Worm (Caenorhabditis elegans): ENCODE measurements around the gene dsb-1.

Gene dsb-1

ce11 chrIV:12408625-12409024 is at the start of gene dsb-1:
TSS of gene dsb-1 (plus strand) at chrIV:12408925.
- TF ChIP-seq ceh-36 (tag; optimal IDR thresholded peaks at IDR 0.05) = no peak
- no peak for TF ChIP-seq hmbx-1 (tag; optimal IDR thresholded peaks at IDR 0.05)
- no peak for TF ChIP-seq ceh-13 (GFP tag; optimal IDR thresholded peaks at IDR 0.05)
- TF ChIP-seq F13C5.2 (tag; optimal IDR thresholded peaks at IDR 0.05) = no peak
- TF ChIP-seq aly-1 (tag; optimal IDR thresholded peaks at IDR 0.05) = no peak
- no peak for TF ChIP-seq tbx-37 (GFP tag; conservative IDR thresholded peaks at IDR 0.05)
- TF ChIP-seq ets-7 (tag; optimal IDR thresholded peaks at IDR 0.05) = no peak
- TF ChIP-seq tbx-11 (GFP tag; IDR thresholded peaks at IDR 0.05) = no peak
- no peak for TF ChIP-seq sea-1 (GFP tag; conservative IDR thresholded peaks at IDR 0.05)
- no peak for TF ChIP-seq pes-1 (GFP tag; IDR thresholded peaks at IDR 0.05)

ce11 chrIV:12359979-12360378 is 48.7 kb upstream of the dsb-1 start:
- TF ChIP-seq tbx-11 (GFP tag; IDR thresholded peaks at IDR 0.05) (no peak), tra-4 (tag; optimal IDR thresholded peaks at IDR 0.05) (no peak), F13C5.2 (tag; optimal IDR thresholded peaks at IDR 0.05) (no peak), flt-1 (GFP tag; IDR thresholded peaks at IDR 0.05) (no peak), aly-1 (tag; optimal IDR thresholded peaks at IDR 0.05) (no peak), pes-1 (GFP tag; IDR thresholded peaks at IDR 0.05) (no peak), tbx-37 (GFP tag; conservative IDR thresholded peaks at IDR 0.05) (no peak), ets-7 (tag; optimal IDR thresholded peaks at IDR 0.05) (no peak), sea-1 (GFP tag; conservative IDR thresholded peaks at IDR 0.05) (no peak), ceh-13 (GFP tag; optimal IDR thresholded peaks at IDR 0.05) (no peak), ama-1 (optimal IDR thresholded peaks at IDR 0.05) (no peak), hmbx-1 (tag; optimal IDR thresholded peaks at IDR 0.05) (no peak), hmg-4 (GFP tag; optimal IDR thresholded peaks at IDR 0.05) (no peak), scrt-1 (GFP tag; IDR thresholded peaks at IDR 0.05) (no peak), B0310.2 (tag; optimal IDR thresholded peaks at IDR 0.05) (no peak), ceh-36 (tag; optimal IDR thresholded peaks at IDR 0.05) (no peak), hnd-1 (tag; optimal IDR thresholded peaks at IDR 0.05) (no peak)

ce11 chrIV:12360742-12361195 is 48.0 kb upstream of the dsb-1 start, which contains the start of gene sec-24.2:
TSS of gene sec-24.2 (minus strand) at chrIV:12360792.
- TF ChIP-seq B0310.2 (tag; optimal IDR thresholded peaks at IDR 0.05) (no peak), aly-1 (tag; optimal IDR thresholded peaks at IDR 0.05) (no peak), ceh-13 (GFP tag; optimal IDR thresholded peaks at IDR 0.05) (no peak), ceh-36 (tag; optimal IDR thresholded peaks at IDR 0.05) (no peak), pes-1 (GFP tag; IDR thresholded peaks at IDR 0.05) (no peak), tbx-37 (GFP tag; conservative IDR thresholded peaks at IDR 0.05) (no peak), ama-1 (optimal IDR thresholded peaks at IDR 0.05) (no peak), tra-4 (tag; optimal IDR thresholded peaks at IDR 0.05) (no peak), sea-1 (GFP tag; conservative IDR thresholded peaks at IDR 0.05) (no peak), hmg-4 (GFP tag; optimal IDR thresholded peaks at IDR 0.05) (no peak), scrt-1 (GFP tag; IDR thresholded peaks at IDR 0.05) (no peak), ets-7 (tag; optimal IDR thresholded peaks at IDR 0.05) (no peak), flt-1 (GFP tag; IDR thresholded peaks at IDR 0.05) (no peak), hmbx-1 (tag; optimal IDR thresholded peaks at IDR 0.05) (no peak), tbx-11 (GFP tag; IDR thresholded peaks at IDR 0.05) (no peak), hnd-1 (tag; optimal IDR thresholded peaks at IDR 0.05) (no peak), F13C5.2 (tag; optimal IDR thresholded peaks at IDR 0.05) (no peak)

- TF ChIP-seq aly-1 (tag; optimal IDR thresholded peaks at IDR 0.05) (no peak), tbx-11 (GFP tag; IDR thresholded peaks at IDR 0.05) (no peak), hmbx-1 (tag; optimal IDR thresholded peaks at IDR 0.05) (no peak), ceh-36 (tag; optimal IDR thresholded peaks at IDR 0.05) (no peak), ceh-13 (GFP tag; optimal IDR thresholded peaks at IDR 0.05) (no peak), pes-1 (GFP tag; IDR thresholded peaks at IDR 0.05) (no peak), flt-1 (GFP tag; IDR thresholded peaks at IDR 0.05) (no peak), sea-1 (GFP tag; conservative IDR thresholded peaks at IDR 0.05) (no peak), ama-1 (optimal IDR thresholded peaks at IDR 0.05) (no peak), B0310.2 (tag; optimal IDR thresholded peaks at IDR 0.05) (no peak), hnd-1 (tag; optimal IDR thresholded peaks at IDR 0.05) (no peak), tbx-37 (GFP tag; conservative IDR thresholded peaks at IDR 0.05) (no peak)
These were observed 47.2 kb upstream of the dsb-1 start, which contains the start of the genes ccr-4 and ZC518.8 for ce11 chrIV:12361392-12362092. TSS of gene ccr-4 (plus strand) at chrIV:12361542. TSS of gene ZC518.8 (minus strand) at chrIV:12361908.

- TF ChIP-seq sea-1 (GFP tag; conservative IDR thresholded peaks at IDR 0.05) (0 out of 2 replicates have a peak, but pooled peaks have one; percentile 14), tbx-11 (GFP tag; IDR thresholded peaks at IDR 0.05) (no peak)
These were observed 43.8 kb upstream of the dsb-1 start for ce11 chrIV:12364964-12365363.

- no peak for TF ChIP-seq ets-7 (tag; optimal IDR thresholded peaks at IDR 0.05)
- TF ChIP-seq hmg-4 (GFP tag; optimal IDR thresholded peaks at IDR 0.05) = no peak
- no peak for TF ChIP-seq pes-1 (GFP tag; IDR thresholded peaks at IDR 0.05)
- no peak for TF ChIP-seq B0310.2 (tag; optimal IDR thresholded peaks at IDR 0.05)
- no peak for TF ChIP-seq hmbx-1 (tag; optimal IDR thresholded peaks at IDR 0.05)
- TF ChIP-seq sea-1 (GFP tag; conservative IDR thresholded peaks at IDR 0.05) = no peak
- TF ChIP-seq ama-1 (optimal IDR thresholded peaks at IDR 0.05) = no peak
- no peak for TF ChIP-seq scrt-1 (GFP tag; IDR thresholded peaks at IDR 0.05)
- TF ChIP-seq ceh-13 (GFP tag; optimal IDR thresholded peaks at IDR 0.05) = no peak
- no peak for TF ChIP-seq aly-1 (tag; optimal IDR thresholded peaks at IDR 0.05)
These were observed 42.2 kb upstream of the dsb-1 start for ce11 chrIV:12366571-12366970.

ce11 chrIV:12371340-12371739 is 37.4 kb upstream of the dsb-1 start:
- no peak for TF ChIP-seq hnd-1 (tag; optimal IDR thresholded peaks at IDR 0.05)
- TF ChIP-seq flt-1 (GFP tag; IDR thresholded peaks at IDR 0.05) = no peak
- no peak for TF ChIP-seq scrt-1 (GFP tag; IDR thresholded peaks at IDR 0.05)
- no peak for TF ChIP-seq ama-1 (optimal IDR thresholded peaks at IDR 0.05)
- no peak for TF ChIP-seq ets-7 (tag; optimal IDR thresholded peaks at IDR 0.05)
- no peak for TF ChIP-seq aly-1 (tag; optimal IDR thresholded peaks at IDR 0.05)
- TF ChIP-seq tbx-11 (GFP tag; IDR thresholded peaks at IDR 0.05) = no peak
- TF ChIP-seq ceh-36 (tag; optimal IDR thresholded peaks at IDR 0.05) = no peak
- TF ChIP-seq sea-1 (GFP tag; conservative IDR thresholded peaks at IDR 0.05) = no peak
- TF ChIP-seq tra-4 (tag; optimal IDR thresholded peaks at IDR 0.05) = no peak
- TF ChIP-seq F13C5.2 (tag; optimal IDR thresholded peaks at IDR 0.05) = no peak
- TF ChIP-seq tbx-37 (GFP tag; conservative IDR thresholded peaks at IDR 0.05) = no peak
- TF ChIP-seq hmbx-1 (tag; optimal IDR thresholded peaks at IDR 0.05) = no peak
- TF ChIP-seq B0310.2 (tag; optimal IDR thresholded peaks at IDR 0.05) = no peak
- TF ChIP-seq ceh-13 (GFP tag; optimal IDR thresholded peaks at IDR 0.05) = no peak
- no peak for TF ChIP-seq pes-1 (GFP tag; IDR thresholded peaks at IDR 0.05)
